Worm (Caenorhabditis elegans) whole organism, L3 larva: Measurements from ENCODE around the gene cyp-34A1.

ENCODE experiments used
- ceh-82 ChIP-seq: fragments of 150-350 bp; optimal IDR thresholded peaks from 2 replicates; lab custom pipeline; 2014; ENCODE audit warnings: missing biosample characterization, missing genetic modification characterization
- egl-27 ChIP-seq: sonication (generic microtip); optimal IDR thresholded peaks from 4 replicates; lab custom pipeline; 2017; ENCODE audit warnings: missing biosample characterization, missing genetic modification reagents, missing genetic modification characterization
- elt-3 ChIP-seq, 3 experiments: fragments of 150-350 bp in 1 of 3; sonication (generic microtip) in 2 of 3; optimal IDR thresholded peaks; 2 replicates in 2 of 3; 4 replicates in 1 of 3; lab custom pipeline; 2014 to 2017; ENCODE audit warnings: missing biosample characterization in 3 of 3, missing genetic modification characterization in 3 of 3
- mdl-1 ChIP-seq: fragments of 150-350 bp; optimal IDR thresholded peaks from 2 replicates; lab custom pipeline; 2014; ENCODE audit warnings: missing biosample characterization, missing genetic modification characterization
- nfya-1 ChIP-seq: sonication (generic microtip); optimal IDR thresholded peaks from 2 replicates; lab custom pipeline; 2017; ENCODE audit warnings: missing genetic modification characterization, mild to moderate bottlenecking, missing compliant biosample characterization, antibody characterized with exemption, moderate library complexity; ENCODE audit not compliant: insufficient read depth
- nhr-237 ChIP-seq: fragments of 150-350 bp; optimal IDR thresholded peaks from 2 replicates; lab custom pipeline; 2014; ENCODE audit warnings: missing biosample characterization, missing genetic modification characterization
- nhr-28 ChIP-seq: fragments of 150-350 bp; optimal IDR thresholded peaks from 2 replicates; lab custom pipeline; 2014; ENCODE audit warnings: missing biosample characterization, missing genetic modification characterization
- nhr-76 ChIP-seq: fragments of 150-350 bp; sonication (generic microtip); optimal IDR thresholded peaks from 5 replicates; lab custom pipeline; 2014; ENCODE audit warnings: missing biosample characterization, missing genetic modification characterization
- pha-4 ChIP-seq: fragments of 150-350 bp; optimal IDR thresholded peaks from 2 replicates; lab custom pipeline; 2014; ENCODE audit warnings: missing biosample characterization, missing genetic modification reagents, missing genetic modification characterization
- pqm-1 ChIP-seq: fragments of 150-350 bp; optimal IDR thresholded peaks from 2 replicates; lab custom pipeline; 2017; ENCODE audit warnings: missing biosample characterization, missing genetic modification characterization, inconsistent platforms
- skn-1 ChIP-seq: fragments of 150-350 bp; optimal IDR thresholded peaks from 2 replicates; lab custom pipeline; 2014; ENCODE audit warnings: missing biosample characterization, missing genetic modification characterization
- unc-62 ChIP-seq: fragments of 150-350 bp; sonication (generic microtip); optimal IDR thresholded peaks from 4 replicates; lab custom pipeline; 2014; ENCODE audit warnings: missing biosample characterization, missing genetic modification reagents, missing genetic modification characterization
- zag-1 ChIP-seq: fragments of 150-350 bp; optimal IDR thresholded peaks from 2 replicates; lab custom pipeline; 2014; ENCODE audit warnings: missing biosample characterization, missing genetic modification characterization
- ztf-11 ChIP-seq: fragments of 150-350 bp; optimal IDR thresholded peaks from 2 replicates; lab custom pipeline; 2014; ENCODE audit warnings: missing biosample characterization, missing genetic modification characterization

ce11 chrV:15253529-15253928 is 34.2 kb downstream of the cyp-34A1 start, which contains the start of gene srbc-75:
- TF ChIP-seq pqm-1 (tag; lab: Kevin White, UChicago) (no peak), pha-4 (tag; lab: Kevin White, UChicago) (no peak), nfya-1 (tag; lab: Kevin White, UChicago) (no peak), nhr-28 (no peak), nhr-237 (tag; lab: Kevin White, UChicago) (no peak), nhr-76 (tag; lab: Kevin White, UChicago) (no peak), elt-3 (tag; optimal IDR thresholded peaks at IDR 0.05; lab: Kevin White, UChicago) (no peak), ztf-11 (tag; lab: Kevin White, UChicago) (no peak), mdl-1 (tag; lab: Kevin White, UChicago) (no peak), zag-1 (tag; lab: Kevin White, UChicago) (no peak), ceh-82 (tag; lab: Kevin White, UChicago) (no peak), egl-27 (tag; lab: Kevin White, UChicago) (no peak), skn-1 (tag; lab: Kevin White, UChicago) (no peak), unc-62 (no peak)
